Worm (Caenorhabditis elegans): ENCODE data around the gene K12H4.6.

DNA sequence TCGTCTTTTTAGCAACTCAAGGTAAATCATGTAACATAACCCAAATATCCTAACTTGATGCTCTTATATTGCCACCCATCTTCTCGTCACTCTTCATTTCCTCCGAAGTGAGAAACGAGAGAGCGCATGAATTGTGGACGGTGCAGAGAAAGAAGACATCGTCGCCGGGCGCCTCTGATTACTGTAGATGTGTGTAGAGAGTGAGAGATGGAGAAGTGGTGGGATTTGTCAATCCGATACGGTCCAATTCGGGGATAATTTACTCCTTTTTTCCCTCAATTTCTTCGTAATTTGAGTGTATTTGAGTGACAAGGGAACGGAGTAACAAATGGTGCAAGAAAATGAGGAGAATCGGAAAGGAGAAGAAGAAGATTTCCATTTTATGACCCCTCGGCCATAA, 18.4 kb upstream of the K12H4.6 start:
- TF ChIP-seq ama-1 (optimal IDR thresholded peaks at IDR 0.05) (no peak), tbx-11 (GFP tag; IDR thresholded peaks at IDR 0.05) (no peak), aly-1 (tag; optimal IDR thresholded peaks at IDR 0.05) (no peak)
